Worm (Caenorhabditis elegans): Measurements from ENCODE around the gene K03H6.5.

The K03H6.5 gene

ce11 chrIV:1523418-1523817 lies 12.8 kb downstream of the K03H6.5 start, which contains the start of gene K03H6.1:
Gene K03H6.1 (plus strand): TSS chrIV:1523718.
- no peak for TF ChIP-seq unc-62 (GFP tag; optimal IDR thresholded peaks at IDR 0.05)

- no peak for TF ChIP-seq unc-62 (GFP tag; optimal IDR thresholded peaks at IDR 0.05)
Measured at ce11 chrIV:1522358-1522757, 13.9 kb downstream of the K03H6.5 start.

ce11 chrIV:1521224-1521623 lies 15.0 kb downstream of the K03H6.5 start, which contains the start of gene K03H6.4:
Gene K03H6.4 (minus strand): TSS chrIV:1521324.
- TF ChIP-seq unc-62 (GFP tag; optimal IDR thresholded peaks at IDR 0.05): no peak

ce11 chrIV:1516527-1516926 lies 19.7 kb downstream of the K03H6.5 start, which contains the start of gene clec-172:
Gene clec-172 (minus strand): TSS chrIV:1516627.
- TF ChIP-seq unc-62 (GFP tag; optimal IDR thresholded peaks at IDR 0.05): no peak

- no peak for TF ChIP-seq unc-62 (GFP tag; optimal IDR thresholded peaks at IDR 0.05)
Measured at ce11 chrIV:1515891-1516290, 20.3 kb downstream of the K03H6.5 start.

- TF ChIP-seq unc-62 (GFP tag; optimal IDR thresholded peaks at IDR 0.05): no peak
Measured at ce11 chrIV:1514415-1514814, 21.8 kb downstream of the K03H6.5 start.

- no peak for TF ChIP-seq unc-62 (GFP tag; optimal IDR thresholded peaks at IDR 0.05)
Measured at ce11 chrIV:1512944-1513343, 23.3 kb downstream of the K03H6.5 start.

- no peak for TF ChIP-seq unc-62 (GFP tag; optimal IDR thresholded peaks at IDR 0.05)
Measured at ce11 chrIV:1510241-1510640, 26.0 kb downstream of the K03H6.5 start, which contains the start of gene txt-4. Gene txt-4 (plus strand): TSS chrIV:1510564.

- TF ChIP-seq unc-62 (GFP tag; optimal IDR thresholded peaks at IDR 0.05): no peak
Measured at ce11 chrIV:1497448-1497847, 38.8 kb downstream of the K03H6.5 start, which contains the start of gene hxk-3. Gene hxk-3 (plus strand): TSS chrIV:1497626.

ce11 chrIV:1496679-1497033 lies 39.6 kb downstream of the K03H6.5 start:
- no peak for TF ChIP-seq unc-62 (GFP tag; optimal IDR thresholded peaks at IDR 0.05)

- no peak for TF ChIP-seq unc-62 (GFP tag; optimal IDR thresholded peaks at IDR 0.05)
Measured at ce11 chrIV:1496017-1496678, 40.1 kb downstream of the K03H6.5 start, which contains the start of gene npp-20. Gene npp-20 (minus strand): TSS chrIV:1496022.

ce11 chrIV:1484968-1485474 lies 51.2 kb downstream of the K03H6.5 start, which contains the start of gene Y77E11A.16:
Gene Y77E11A.16 (plus strand): TSS chrIV:1485424.
- TF ChIP-seq unc-62 (GFP tag; optimal IDR thresholded peaks at IDR 0.05): no peak

- no peak for TF ChIP-seq unc-62 (GFP tag; optimal IDR thresholded peaks at IDR 0.05)
Measured at ce11 chrIV:1478649-1479048, 57.6 kb downstream of the K03H6.5 start.

All from whole organism, dauer.